Worm (Caenorhabditis elegans): ENCODE data around the gene srab-26.

srab-26 gene

ce11 chrV:9915021-9915420 is 35.7 kb upstream of the srab-26 start, which contains the start of gene mec-9:
Gene mec-9, minus strand, starts transcription at chrV:9915121.
- no peak for TF ChIP-seq lin-39 (tag; optimal IDR thresholded peaks at IDR 0.05)
- no peak for TF ChIP-seq ceh-32 (tag; optimal IDR thresholded peaks at IDR 0.05; ENCODE audit: poor library complexity)
- TF ChIP-seq aly-2 (tag; optimal IDR thresholded peaks at IDR 0.05), result no peak
- TF ChIP-seq daf-12 (tag; optimal IDR thresholded peaks at IDR 0.05), result no peak
- TF ChIP-seq nhr-76 (tag; optimal IDR thresholded peaks at IDR 0.05), result no peak
- TF ChIP-seq T20F7.1 (GFP tag; optimal IDR thresholded peaks at IDR 0.05), result no peak
- no peak for TF ChIP-seq zfp-2 (tag; optimal IDR thresholded peaks at IDR 0.05)
- no peak for TF ChIP-seq unc-130 (GFP tag; optimal IDR thresholded peaks at IDR 0.05)
- TF ChIP-seq hlh-30 (tag; optimal IDR thresholded peaks at IDR 0.05; ENCODE audit: insufficient read depth), result no peak
- TF ChIP-seq vab-7 (GFP tag; IDR thresholded peaks at IDR 0.05), result no peak

ce11 chrV:9913863-9914262 is 34.6 kb upstream of the srab-26 start, which contains the start of gene fipr-10:
Gene fipr-10, plus strand, starts transcription at chrV:9914163.
- TF ChIP-seq mdt-29 (GFP tag; IDR thresholded peaks at IDR 0.05), result no peak
- TF ChIP-seq ctbp-1 (GFP tag; IDR thresholded peaks at IDR 0.05), result no peak
- no peak for TF ChIP-seq jun-1 (tag; optimal IDR thresholded peaks at IDR 0.05)
- TF ChIP-seq duxl-1 (tag; optimal IDR thresholded peaks at IDR 0.05; ENCODE audit: poor library complexity), result no peak
- no peak for TF ChIP-seq Y48G9A.11 (GFP tag; IDR thresholded peaks at IDR 0.05)

ce11 chrV:9911165-9911564 is 31.9 kb upstream of the srab-26 start:
- TF ChIP-seq nhr-6 (tag; optimal IDR thresholded peaks at IDR 0.05) (no peak), unc-62 (GFP tag; optimal IDR thresholded peaks at IDR 0.05 in 1 of 2) (peak in 1 of 2 experiments; percentile 45), unc-62 (tag; optimal IDR thresholded peaks at IDR 0.05) (no peak)

- TF ChIP-seq R02D3.7 (tag; optimal IDR thresholded peaks at IDR 0.05) (no peak), unc-62 (GFP tag; optimal IDR thresholded peaks at IDR 0.05 in 1 of 2) (peak in 1 of 2 experiments; percentile 96), unc-62 (tag; optimal IDR thresholded peaks at IDR 0.05) (no peak)
Measured at ce11 chrV:9909624-9910023, 30.3 kb upstream of the srab-26 start.

- TF ChIP-seq rbr-2 (tag; optimal IDR thresholded peaks at IDR 0.05), result no peak
- TF ChIP-seq ZK546.5 (tag; optimal IDR thresholded peaks at IDR 0.05), result no peak
- peak in 1 of 2 experiments; percentile 95 for TF ChIP-seq unc-62 (GFP tag; optimal IDR thresholded peaks at IDR 0.05 in 1 of 2)
- TF ChIP-seq unc-62 (tag; optimal IDR thresholded peaks at IDR 0.05), result no peak
Measured at ce11 chrV:9907205-9907604, 27.9 kb upstream of the srab-26 start.

- TF ChIP-seq tra-1 (GFP tag; IDR thresholded peaks at IDR 0.05) (no peak), nhr-41 (GFP tag; IDR thresholded peaks at IDR 0.05) (no peak), lsy-2 (tag; optimal IDR thresholded peaks at IDR 0.05) (no peak), nhr-25 (tag; optimal IDR thresholded peaks at IDR 0.05; ENCODE audit: borderline replicate concordance, insufficient read depth) (no peak), hmg-1.1 (GFP tag; IDR thresholded peaks at IDR 0.05) (no peak), ces-1 (GFP tag; optimal IDR thresholded peaks at IDR 0.05) (no peak), gei-8 (GFP tag; optimal IDR thresholded peaks at IDR 0.05) (no peak), unc-39 (tag; optimal IDR thresholded peaks at IDR 0.05) (no peak), mxl-3 (GFP tag; optimal IDR thresholded peaks at IDR 0.05) (no peak)
Measured at ce11 chrV:9906115-9906514, 26.8 kb upstream of the srab-26 start, which contains the start of gene fipr-11. Gene fipr-11, minus strand, starts transcription at chrV:9906215.

- TF ChIP-seq zip-11 (GFP tag; IDR thresholded peaks at IDR 0.05) (no peak), gei-8 (GFP tag; optimal IDR thresholded peaks at IDR 0.05) (no peak), nhr-11 (tag; optimal IDR thresholded peaks at IDR 0.05) (peak; percentile 17)
Measured at ce11 chrV:9901119-9901518, 21.8 kb upstream of the srab-26 start.
